Worm (Caenorhabditis elegans) whole organism, midembryonic: Measurements from ENCODE around the gene F29B9.5.

Experiments used
- cog-1 ChIP-seq: sonication (generic microtip); optimal IDR thresholded peaks from 2 replicates; lab custom pipeline; 2016; ENCODE audit warnings: missing genetic modification characterization, missing compliant biosample characterization
- flt-1 ChIP-seq: fragments of 200-800 bp; sonication (Bioruptor generic); IDR thresholded peaks from 2 replicates; pipeline ENCODE4 v1.3.6; 2022; ENCODE audit warnings: missing genetic modification characterization, missing compliant biosample characterization
- klf-2 ChIP-seq: fragments of 200-800 bp; sonication (Bioruptor generic); conservative IDR thresholded peaks from 2 replicates; pipeline ENCODE4 v1.3.6; 2022; ENCODE audit warnings: missing genetic modification reagents, missing genetic modification characterization, missing compliant biosample characterization
- ref-1 ChIP-seq: fragments of 200-800 bp; sonication (Bioruptor generic); conservative IDR thresholded peaks from 2 replicates; pipeline ENCODE4 v1.3.6; 2022; ENCODE audit warnings: missing genetic modification reagents, missing genetic modification characterization, missing compliant biosample characterization

DNA sequence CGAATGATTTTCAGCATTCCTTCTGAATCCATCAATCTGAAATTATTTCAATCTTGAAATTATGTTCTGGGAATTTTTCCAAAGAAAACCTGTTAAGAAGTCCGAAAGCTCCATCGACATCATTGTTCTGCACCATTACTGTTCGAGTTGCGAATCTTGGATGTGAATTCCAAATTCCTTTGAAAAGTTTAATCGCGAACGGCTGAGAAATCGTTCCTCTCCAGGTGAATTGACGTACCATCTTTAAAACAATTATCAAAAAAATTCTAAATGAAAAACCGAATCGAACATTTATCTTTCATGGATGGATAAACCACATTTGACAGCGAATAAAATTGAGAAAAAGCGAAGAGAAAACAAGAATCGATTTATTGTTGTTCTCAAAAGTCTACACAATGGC, 7.1 kb downstream of the F29B9.5 start, which contains the start of gene mrps-21:
- TF ChIP-seq ref-1 (GFP tag; lab: Robert Waterston, UW) (no peak), flt-1 (GFP tag; lab: Robert Waterston, UW) (no peak), cog-1 (tag; lab: Kevin White, UChicago) (no peak), klf-2 (GFP tag; lab: Robert Waterston, UW) (no peak)
